Fruit fly (Drosophila melanogaster) whole organism, prepupa: ENCODE measurements around the gene CG43254.

Experiments
- Blimp-1 ChIP-seq: fragments of 200-800 bp; sonication (Bioruptor generic); optimal IDR thresholded peaks from 3 replicates; lab custom pipeline; 2017; ENCODE audit warnings: missing biosample characterization, missing genetic modification characterization, mild to moderate bottlenecking, moderate library complexity, missing genetic modification reagents
- CG10669 ChIP-seq: fragments of 200-800 bp; sonication (Bioruptor generic); optimal IDR thresholded peaks from 3 replicates; lab custom pipeline; 2018; ENCODE audit warnings: missing biosample characterization, mild to moderate bottlenecking, missing genetic modification characterization, moderate library complexity
- CG11762 ChIP-seq: fragments of 200-800 bp; sonication (Bioruptor generic); optimal IDR thresholded peaks from 3 replicates; lab custom pipeline; 2016; ENCODE audit warnings: missing biosample characterization, missing genetic modification characterization; ENCODE audit not compliant: insufficient read depth
- CG11902 ChIP-seq: fragments of 200-800 bp; sonication (Bioruptor generic); optimal IDR thresholded peaks from 3 replicates; lab custom pipeline; 2016; ENCODE audit warnings: missing biosample characterization, missing genetic modification characterization
- CG15336 ChIP-seq: fragments of 200-800 bp; sonication (Bioruptor generic); IDR thresholded peaks from 2 replicates; pipeline ENCODE4 v1.3.6; 2022; ENCODE audit warnings: missing biosample characterization, missing genetic modification characterization
- CG1621 ChIP-seq: fragments of 200-800 bp; sonication (Bioruptor generic); optimal IDR thresholded peaks from 3 replicates; lab custom pipeline; 2018; ENCODE audit warnings: missing biosample characterization, mild to moderate bottlenecking, missing genetic modification characterization
- CG16779 ChIP-seq: fragments of 200-800 bp; sonication (Bioruptor generic); optimal IDR thresholded peaks from 3 replicates; lab custom pipeline; 2017; ENCODE audit warnings: missing biosample characterization, mild to moderate bottlenecking, missing genetic modification characterization
- CG3032 ChIP-seq: fragments of 200-800 bp; optimal IDR thresholded peaks from 2 replicates; lab custom pipeline; 2019; ENCODE audit warnings: missing biosample characterization, mild to moderate bottlenecking, missing genetic modification characterization, moderate library complexity
- CG31627 ChIP-seq: fragments of 200-800 bp; sonication (Bioruptor generic); optimal IDR thresholded peaks from 3 replicates; lab custom pipeline; 2016; ENCODE audit warnings: missing biosample characterization, missing genetic modification characterization
- CG32006 ChIP-seq: fragments of 200-800 bp; sonication (Bioruptor generic); optimal IDR thresholded peaks from 3 replicates; lab custom pipeline; 2017; ENCODE audit warnings: missing biosample characterization, mild to moderate bottlenecking, missing genetic modification characterization
- CG6163 ChIP-seq: fragments of 200-800 bp; sonication (Bioruptor generic); IDR thresholded peaks from 3 replicates; pipeline ENCODE4 v1.3.6; 2022; ENCODE audit warnings: missing biosample characterization, missing genetic modification characterization
- CG6276 ChIP-seq: fragments of 200-800 bp; sonication (Bioruptor generic); optimal IDR thresholded peaks from 2 replicates; lab custom pipeline; 2017; ENCODE audit warnings: missing biosample characterization, mild to moderate bottlenecking, missing genetic modification characterization
- CG6808 ChIP-seq: fragments of 200-800 bp; sonication (Bioruptor generic); optimal IDR thresholded peaks from 3 replicates; lab custom pipeline; 2017; ENCODE audit warnings: missing biosample characterization, missing genetic modification characterization, mild to moderate bottlenecking, moderate library complexity, missing genetic modification reagents
- CG7368 ChIP-seq: fragments of 200-800 bp; sonication (Bioruptor generic); optimal IDR thresholded peaks from 3 replicates; lab custom pipeline; 2016; ENCODE audit warnings: missing biosample characterization, missing genetic modification characterization
- CG8119 ChIP-seq: fragments of 200-800 bp; sonication (Bioruptor generic); IDR thresholded peaks from 3 replicates; pipeline ENCODE4 v1.3.6; 2022; ENCODE audit warnings: missing biosample characterization, missing genetic modification characterization
- CG9139 ChIP-seq: fragments of 200-800 bp; sonication (Bioruptor generic); optimal IDR thresholded peaks from 3 replicates; lab custom pipeline; 2017; ENCODE audit warnings: missing biosample characterization, mild to moderate bottlenecking, missing genetic modification characterization
- Eip75B ChIP-seq: fragments of 200-800 bp; sonication (Bioruptor generic); optimal IDR thresholded peaks from 3 replicates; lab custom pipeline; 2016; ENCODE audit warnings: missing biosample characterization, missing genetic modification characterization
- Eip78C ChIP-seq: fragments of 200-800 bp; sonication (Bioruptor generic); peaks from one replicate; lab custom pipeline; 2016; ENCODE audit warnings: missing biosample characterization, missing genetic modification characterization
- Eip93F ChIP-seq: fragments of 200-800 bp; sonication (Bioruptor generic); optimal IDR thresholded peaks from 2 replicates; lab custom pipeline; 2016; ENCODE audit warnings: missing biosample characterization, mild to moderate bottlenecking, missing genetic modification characterization
- Ets96B ChIP-seq: fragments of 200-800 bp; optimal IDR thresholded peaks from 2 replicates; lab custom pipeline; 2019; ENCODE audit warnings: missing biosample characterization, mild to moderate bottlenecking, missing genetic modification characterization, moderate library complexity
- Hr39 ChIP-seq: fragments of 200-800 bp; sonication (Bioruptor generic); optimal IDR thresholded peaks from 2 replicates; lab custom pipeline; 2016; ENCODE audit warnings: missing biosample characterization, missing genetic modification characterization
- Hr4 ChIP-seq: fragments of 200-800 bp; sonication (Bioruptor generic); optimal IDR thresholded peaks from 3 replicates; lab custom pipeline; 2016; ENCODE audit warnings: missing biosample characterization, missing genetic modification characterization
- Lpt ChIP-seq: fragments of 200-800 bp; sonication (Bioruptor generic); optimal IDR thresholded peaks from 3 replicates; lab custom pipeline; 2016; ENCODE audit warnings: missing biosample characterization, missing genetic modification characterization
- Met ChIP-seq: fragments of 200-800 bp; sonication (Bioruptor generic); optimal IDR thresholded peaks from 3 replicates; lab custom pipeline; 2016; ENCODE audit warnings: missing biosample characterization, missing genetic modification characterization
- OdsH ChIP-seq: fragments of 200-800 bp; sonication (Bioruptor generic); optimal IDR thresholded peaks from 3 replicates; lab custom pipeline; 2016; ENCODE audit warnings: missing biosample characterization, missing genetic modification characterization
- Smox ChIP-seq: fragments of 200-800 bp; sonication (Bioruptor generic); optimal IDR thresholded peaks from 3 replicates; lab custom pipeline; 2016; ENCODE audit warnings: missing biosample characterization, missing genetic modification characterization
- Sox102F ChIP-seq: fragments of 200-800 bp; sonication (Bioruptor generic); optimal IDR thresholded peaks from 2 replicates; lab custom pipeline; 2016; ENCODE audit warnings: missing biosample characterization, mild to moderate bottlenecking, missing genetic modification characterization
- Sox15 ChIP-seq: fragments of 200-800 bp; sonication (Bioruptor generic); optimal IDR thresholded peaks from 3 replicates; lab custom pipeline; 2016; ENCODE audit warnings: missing biosample characterization, missing genetic modification characterization
- dac ChIP-seq: fragments of 200-800 bp; sonication (Bioruptor generic); optimal IDR thresholded peaks from 2 replicates; lab custom pipeline; 2017; ENCODE audit warnings: missing biosample characterization, mild to moderate bottlenecking, missing genetic modification characterization
- eg ChIP-seq: fragments of 200-800 bp; sonication (Bioruptor generic); IDR thresholded peaks from 3 replicates; pipeline ENCODE4 v1.3.6; 2022; ENCODE audit warnings: missing biosample characterization, missing genetic modification characterization
- net ChIP-seq: fragments of 200-800 bp; sonication (Bioruptor generic); optimal IDR thresholded peaks from 3 replicates; lab custom pipeline; 2016; ENCODE audit warnings: missing biosample characterization, missing genetic modification characterization
- salr ChIP-seq, 2 experiments: fragments of 200-800 bp; sonication (Bioruptor generic); optimal IDR thresholded peaks; 3 replicates each; lab custom pipeline; 2016 to 2018; ENCODE audit warnings: missing biosample characterization in 2 of 2, missing genetic modification characterization in 2 of 2, mild to moderate bottlenecking in 1 of 2
- spab ChIP-seq: fragments of 200-800 bp; sonication (Bioruptor generic); optimal IDR thresholded peaks from 2 replicates; lab custom pipeline; 2017; ENCODE audit warnings: missing biosample characterization, mild to moderate bottlenecking, missing genetic modification characterization, missing genetic modification reagents
- ss ChIP-seq, 2 experiments: fragments of 200-800 bp; sonication (Bioruptor generic); optimal IDR thresholded peaks; 2 replicates in 1 of 2; 3 replicates in 1 of 2; lab custom pipeline; 2017 to 2018; ENCODE audit warnings: mild to moderate bottlenecking in 2 of 2, missing biosample characterization in 2 of 2, missing genetic modification characterization in 2 of 2, moderate library complexity in 1 of 2
- svp ChIP-seq: fragments of 200-800 bp; sonication (Bioruptor generic); peaks from one replicate; lab custom pipeline; 2016; ENCODE audit warnings: missing biosample characterization, missing genetic modification characterization
- vri ChIP-seq: fragments of 200-800 bp; sonication (Bioruptor generic); optimal IDR thresholded peaks from 3 replicates; lab custom pipeline; 2016; ENCODE audit warnings: missing biosample characterization, mild to moderate bottlenecking, missing genetic modification characterization

Gene CG43254

DNA sequence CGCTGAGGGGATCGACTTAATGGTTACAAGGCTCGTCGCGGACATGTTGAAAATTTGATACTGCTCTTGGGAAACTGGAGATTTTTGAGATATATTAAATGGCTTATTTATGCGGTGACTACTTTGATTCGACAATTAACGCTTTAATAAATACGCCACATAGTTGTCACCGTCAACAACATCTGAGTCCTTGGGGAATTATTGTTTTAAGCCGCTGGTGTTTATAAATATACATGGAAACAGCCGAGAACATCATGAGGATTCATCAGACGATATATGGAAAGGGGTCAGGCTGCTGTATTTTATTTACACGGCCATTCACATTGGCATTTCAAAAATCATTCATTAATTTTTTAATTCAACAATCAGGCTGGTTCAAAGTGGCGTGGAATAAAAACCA is 32.3 kb upstream of the CG43254 start, which contains the start of gene CG11286:
CG11286 (minus strand) TSS at position 101 of the 400 bp plus-strand sequence.
- TF ChIP-seq Eip93F (no peak), Met (no peak)

DNA sequence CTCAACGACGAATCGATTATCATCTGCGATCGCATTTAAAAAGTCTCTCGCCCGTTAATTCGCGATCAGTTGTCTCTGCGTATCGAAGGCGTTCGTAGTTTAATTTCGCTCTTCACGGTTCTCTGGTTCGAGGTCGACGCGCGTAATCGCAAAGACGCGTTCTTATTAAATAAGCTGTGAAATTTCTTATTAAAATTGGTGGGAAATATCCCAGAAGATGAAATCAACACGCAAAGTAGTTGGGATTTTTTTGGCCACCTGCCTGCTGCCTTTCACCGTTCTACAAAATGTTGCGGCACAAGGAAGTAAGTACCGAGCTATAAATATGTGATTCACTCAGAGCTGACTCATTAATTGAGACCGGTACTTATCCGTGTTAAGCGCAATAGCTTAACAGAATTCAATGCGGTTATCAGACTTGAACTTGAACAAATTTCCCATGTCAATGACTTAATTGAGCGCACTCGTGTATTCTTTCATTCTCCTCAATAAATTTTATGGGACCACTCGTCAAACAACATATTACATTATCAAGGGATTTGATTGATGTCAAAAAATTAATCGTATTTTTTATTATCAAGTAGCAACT is 21.7 kb upstream of the CG43254 start:
- TF ChIP-seq Eip78C (GFP tag; lab: Kevin White, UChicago) (peak; percentile 45), OdsH (GFP tag; lab: Kevin White, UChicago) (no peak), vri (GFP tag; lab: Kevin White, UChicago) (peak; percentile 12), svp (peak; percentile 95)

dm6 chr3R:7759486-7759885 is 20.1 kb upstream of the CG43254 start, which contains the start of gene Sp7:
TSS of gene Sp7 (plus strand) at chr3R:7759786.
- TF ChIP-seq CG3032, result no peak
- TF ChIP-seq Eip93F, result no peak
- no peak for TF ChIP-seq Smox (GFP tag; lab: Kevin White, UChicago)
- TF ChIP-seq CG6163 (GFP tag; lab: Robert Waterston, UW), result no peak
- no peak for TF ChIP-seq dac
- no peak for TF ChIP-seq eg (GFP tag; lab: Robert Waterston, UW)
- no peak for TF ChIP-seq CG11762 (GFP tag; lab: Kevin White, UChicago)
- no peak for TF ChIP-seq CG6276 (GFP tag; lab: Kevin White, UChicago)
- no peak for TF ChIP-seq spab (GFP tag; lab: Kevin White, UChicago)
- no peak for TF ChIP-seq Blimp-1 (GFP tag; lab: Kevin White, UChicago)
- TF ChIP-seq CG9139 (GFP tag; lab: Kevin White, UChicago), result no peak
- TF ChIP-seq, all 60 proteins: peak for 0

DNA sequence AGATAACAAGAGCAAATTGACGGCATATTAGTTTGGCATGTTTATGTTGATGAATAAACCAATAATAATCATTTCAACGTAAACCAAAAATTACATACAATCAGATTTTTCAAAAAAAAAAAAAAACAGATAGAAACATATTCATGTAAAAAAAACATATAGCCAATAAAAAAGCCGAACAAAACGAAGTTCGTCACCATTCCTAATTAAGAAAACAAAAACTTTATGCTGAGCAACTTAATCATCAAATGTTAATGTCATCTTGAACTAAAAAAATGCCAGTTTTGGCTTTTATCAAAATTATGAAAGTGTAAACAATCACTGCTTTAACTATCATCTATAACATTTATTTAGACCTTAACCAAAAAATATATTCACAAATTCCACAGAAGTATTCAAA is 18.5 kb upstream of the CG43254 start, which contains the start of gene CG10919:
CG10919 (plus strand) TSS at position 301 of the 400 bp plus-strand sequence.
- TF ChIP-seq CG32006 (no peak), salr (GFP tag; optimal IDR thresholded peaks at IDR 0.05; lab: Kevin White, UChicago) (no peak), eg (GFP tag; lab: Robert Waterston, UW) (no peak), CG9139 (GFP tag; lab: Kevin White, UChicago) (no peak), CG11902 (GFP tag; lab: Kevin White, UChicago) (no peak), dac (no peak), CG31627 (GFP tag; lab: Kevin White, UChicago) (no peak), CG6808 (GFP tag; lab: Kevin White, UChicago) (no peak), CG7368 (GFP tag; lab: Kevin White, UChicago) (no peak), net (GFP tag; lab: Kevin White, UChicago) (no peak), Lpt (GFP tag; lab: Kevin White, UChicago) (no peak), Hr4 (no peak), ss (GFP tag; optimal IDR thresholded peaks at IDR 0.05; lab: Kevin White, UChicago) (no peak), Hr39 (GFP tag; lab: Kevin White, UChicago) (no peak)

DNA sequence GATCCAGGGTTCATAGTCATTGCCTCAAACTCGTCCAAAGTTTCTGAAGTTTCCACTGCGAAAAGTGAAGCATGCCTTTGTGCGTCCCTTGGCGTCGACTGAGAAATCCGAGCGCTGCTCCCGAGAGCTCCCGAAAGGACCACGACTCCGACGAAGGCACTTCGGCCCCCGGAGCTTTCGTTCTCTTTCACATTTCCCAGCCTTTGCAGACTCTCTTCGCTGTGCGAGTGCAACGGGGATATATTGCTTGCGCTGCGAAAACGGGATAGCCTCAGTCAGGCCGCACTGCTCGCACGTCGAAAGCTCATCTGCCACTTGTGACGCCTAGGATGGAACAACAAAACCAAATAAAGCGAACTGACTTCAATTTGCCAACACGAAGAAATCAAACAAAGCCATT is 14.2 kb upstream of the CG43254 start:
- TF ChIP-seq Ets96B (tag; lab: Kevin White, UChicago) (no peak), CG16779 (tag; lab: Kevin White, UChicago) (no peak), CG32006 (peak; percentile 36), Sox15 (GFP tag; lab: Kevin White, UChicago) (no peak), CG6163 (GFP tag; lab: Robert Waterston, UW) (peak; percentile 66), svp (peak; percentile 57), Sox102F (GFP tag; lab: Kevin White, UChicago) (no peak), CG1621 (tag; lab: Kevin White, UChicago) (peak; percentile 16), Hr4 (no peak), eg (GFP tag; lab: Robert Waterston, UW) (peak; percentile 48; the same call in 1 of the 3 replicates), CG15336 (GFP tag; lab: Robert Waterston, UW) (0 out of 2 replicates have a peak, but pooled peaks have one; percentile 8), CG3032 (peak; percentile 37), CG6808 (GFP tag; lab: Kevin White, UChicago) (no peak), Eip78C (GFP tag; lab: Kevin White, UChicago) (no peak), Eip75B (GFP tag; lab: Kevin White, UChicago) (no peak), CG10669 (peak; percentile 13), CG8119 (0 out of 3 replicates have a peak, but pooled peaks have one; percentile 17)
- TF ChIP-seq, all 60 proteins: peak for 9
